Worm (Caenorhabditis elegans) whole organism, L4 larva: ENCODE data around the gene F01D5.8.

ENCODE experiments used
- R02D3.7 ChIP-seq: fragments of 150-350 bp; sonication (generic microtip); optimal IDR thresholded peaks from 3 replicates; lab custom pipeline; 2014; ENCODE audit warnings: missing biosample characterization, missing genetic modification characterization
- T20F7.1 ChIP-seq: fragments of 200-800 bp; sonication (Bioruptor generic); optimal IDR thresholded peaks from 2 replicates; lab custom pipeline; 2018; ENCODE audit warnings: mild to moderate bottlenecking, missing genetic modification characterization, missing compliant biosample characterization
- Y48G9A.11 ChIP-seq: fragments of 200-800 bp; sonication (Bioruptor generic); IDR thresholded peaks from 2 replicates; pipeline ENCODE4 v1.3.6; 2022; ENCODE audit warnings: missing genetic modification reagents, missing genetic modification characterization, missing compliant biosample characterization
- Y5F2A.4 ChIP-seq: fragments of 200-800 bp; sonication (Bioruptor generic); optimal IDR thresholded peaks from 2 replicates; lab custom pipeline; 2018; ENCODE audit warnings: mild to moderate bottlenecking, missing genetic modification characterization, missing compliant biosample characterization
- Y75B8A.6 ChIP-seq: fragments of 200-800 bp; sonication (Bioruptor generic); IDR thresholded peaks from 2 replicates; pipeline ENCODE4 v1.3.6; 2022; ENCODE audit warnings: missing genetic modification reagents, missing genetic modification characterization, missing compliant biosample characterization
- ZK546.5 ChIP-seq, 2 experiments: sonication (generic microtip); optimal IDR thresholded peaks; 2 replicates each; lab custom pipeline; 2017; ENCODE audit warnings: missing biosample characterization in 2 of 2, missing genetic modification characterization in 2 of 2
- aly-2 ChIP-seq: sonication (generic microtip); optimal IDR thresholded peaks from 2 replicates; lab custom pipeline; 2018; ENCODE audit warnings: missing biosample characterization, missing genetic modification characterization
- ama-1 ChIP-seq: fragments of 150-350 bp; optimal IDR thresholded peaks from 2 replicates; lab custom pipeline; 2014; ENCODE audit warnings: inconsistent platforms, mixed read lengths
- arid-1 ChIP-seq: fragments of 200-800 bp; sonication (Bioruptor generic); conservative IDR thresholded peaks from 2 replicates; pipeline ENCODE4 v1.3.6; 2022; ENCODE audit warnings: missing genetic modification reagents, missing genetic modification characterization, missing compliant biosample characterization
- attf-4 ChIP-seq: sonication (generic microtip); optimal IDR thresholded peaks from 3 replicates; lab custom pipeline; 2017; ENCODE audit warnings: missing biosample characterization, missing genetic modification characterization
- ceh-28 ChIP-seq: fragments of 150-350 bp; optimal IDR thresholded peaks from 2 replicates; lab custom pipeline; 2014; ENCODE audit warnings: missing biosample characterization, missing genetic modification reagents, missing genetic modification characterization
- ceh-44 ChIP-seq: fragments of 200-800 bp; sonication (Bioruptor generic); IDR thresholded peaks from 2 replicates; pipeline ENCODE4 v1.3.6; 2022; ENCODE audit warnings: missing genetic modification reagents, missing genetic modification characterization, missing compliant biosample characterization
- ceh-62 ChIP-seq: sonication (generic microtip); optimal IDR thresholded peaks from 2 replicates; lab custom pipeline; 2017; ENCODE audit warnings: missing biosample characterization, missing genetic modification characterization
- ceh-82 ChIP-seq: sonication (generic microtip); optimal IDR thresholded peaks from 2 replicates; lab custom pipeline; 2017; ENCODE audit warnings: missing biosample characterization, missing genetic modification characterization
- cey-2 ChIP-seq: sonication (generic microtip); optimal IDR thresholded peaks from 3 replicates; lab custom pipeline; 2017; ENCODE audit warnings: missing genetic modification characterization, mild to moderate bottlenecking, missing compliant biosample characterization, antibody characterized with exemption, borderline replicate concordance; ENCODE audit not compliant: insufficient read depth
- ctbp-1 ChIP-seq: fragments of 200-800 bp; sonication (Bioruptor generic); IDR thresholded peaks from 2 replicates; pipeline ENCODE4 v1.3.6; 2022; ENCODE audit warnings: missing genetic modification reagents, missing genetic modification characterization, missing compliant biosample characterization
- daf-16 ChIP-seq, 3 experiments: sonication (generic microtip); optimal IDR thresholded peaks; 2 replicates each; lab custom pipeline; 2016 to 2017; ENCODE audit warnings: missing genetic modification characterization in 3 of 3, missing genetic modification reagents in 3 of 3, mild to moderate bottlenecking in 2 of 3, missing compliant biosample characterization in 2 of 3, missing biosample characterization in 1 of 3, moderate library complexity in 1 of 3
- dmd-6 ChIP-seq: fragments of 200-800 bp; sonication (Bioruptor generic); IDR thresholded peaks from 2 replicates; pipeline ENCODE4 v1.3.6; 2022; ENCODE audit warnings: missing genetic modification reagents, missing genetic modification characterization, missing compliant biosample characterization
- dmd-9 ChIP-seq: fragments of 200-800 bp; sonication (Bioruptor generic); IDR thresholded peaks from 2 replicates; pipeline ENCODE4 v1.3.6; 2022; ENCODE audit warnings: missing genetic modification reagents, missing genetic modification characterization, missing compliant biosample characterization
- dpl-1 ChIP-seq: fragments of 150-350 bp; optimal IDR thresholded peaks from 2 replicates; lab custom pipeline; 2014; ENCODE audit warnings: missing biosample characterization, missing genetic modification reagents, missing genetic modification characterization
- fkh-10 ChIP-seq: fragments of 150-350 bp; optimal IDR thresholded peaks from 2 replicates; lab custom pipeline; 2014; ENCODE audit warnings: missing biosample characterization, missing genetic modification reagents, missing genetic modification characterization
- fos-1 ChIP-seq: fragments of 150-350 bp; optimal IDR thresholded peaks from 2 replicates; lab custom pipeline; 2014; ENCODE audit warnings: missing biosample characterization, missing genetic modification characterization
- gei-8 ChIP-seq: fragments of 200-800 bp; sonication (Bioruptor generic); optimal IDR thresholded peaks from 2 replicates; lab custom pipeline; 2018; ENCODE audit warnings: mild to moderate bottlenecking, missing genetic modification characterization, missing compliant biosample characterization
- lim-7 ChIP-seq: fragments of 200-800 bp; sonication (Bioruptor generic); IDR thresholded peaks from 2 replicates; pipeline ENCODE4 v1.3.6; 2022; ENCODE audit warnings: missing genetic modification characterization, missing compliant biosample characterization
- lin-1 ChIP-seq: fragments of 200-800 bp; sonication (Bioruptor generic); IDR thresholded peaks from 2 replicates; pipeline ENCODE4 v1.3.6; 2022; ENCODE audit warnings: missing genetic modification reagents, missing genetic modification characterization, missing compliant biosample characterization
- lin-15B ChIP-seq: fragments of 150-350 bp; sonication (generic microtip); optimal IDR thresholded peaks from 3 replicates; lab custom pipeline; 2014; ENCODE audit warnings: missing biosample characterization, missing genetic modification characterization
- lin-38 ChIP-seq: fragments of 200-800 bp; sonication (Bioruptor generic); IDR thresholded peaks from 2 replicates; pipeline ENCODE4 v1.3.6; 2022; ENCODE audit warnings: missing genetic modification reagents, missing genetic modification characterization, missing compliant biosample characterization
- lir-3 ChIP-seq: sonication (generic microtip); optimal IDR thresholded peaks from 2 replicates; lab custom pipeline; 2016; ENCODE audit warnings: mild to moderate bottlenecking, missing genetic modification characterization, missing compliant biosample characterization
- lsy-2 ChIP-seq, 2 experiments: fragments of 150-350 bp in 1 of 2; sonication (generic microtip) in 1 of 2; optimal IDR thresholded peaks; 2 replicates each; lab custom pipeline; 2014 to 2017; ENCODE audit warnings: missing biosample characterization in 2 of 2, missing genetic modification characterization in 2 of 2
- mdl-1 ChIP-seq, 2 experiments: fragments of 150-350 bp in 1 of 2; sonication (generic microtip) in 1 of 2; optimal IDR thresholded peaks; 2 replicates each; lab custom pipeline; 2014 to 2017; ENCODE audit warnings: missing biosample characterization in 2 of 2, missing genetic modification characterization in 2 of 2
- mdt-29 ChIP-seq: fragments of 200-800 bp; sonication (Bioruptor generic); IDR thresholded peaks from 2 replicates; pipeline ENCODE4 v1.3.6; 2022; ENCODE audit warnings: missing genetic modification reagents, missing genetic modification characterization, missing compliant biosample characterization
- mep-1 ChIP-seq: fragments of 150-350 bp; sonication (generic microtip); optimal IDR thresholded peaks from 3 replicates; lab custom pipeline; 2014; ENCODE audit warnings: missing biosample characterization, missing genetic modification characterization
- mxl-2 ChIP-seq: fragments of 200-800 bp; sonication (Bioruptor generic); conservative IDR thresholded peaks from 2 replicates; pipeline ENCODE4 v1.3.6; 2022; ENCODE audit warnings: missing genetic modification reagents, missing genetic modification characterization, missing compliant biosample characterization
- nhr-102 ChIP-seq: sonication (generic microtip); optimal IDR thresholded peaks from 2 replicates; lab custom pipeline; 2016; ENCODE audit warnings: mild to moderate bottlenecking, missing genetic modification characterization, moderate library complexity, missing compliant biosample characterization
- nhr-11 ChIP-seq: fragments of 150-350 bp; optimal IDR thresholded peaks from 2 replicates; lab custom pipeline; 2014; ENCODE audit warnings: missing biosample characterization, missing genetic modification characterization
- nhr-237 ChIP-seq: sonication (generic microtip); optimal IDR thresholded peaks from 2 replicates; lab custom pipeline; 2017; ENCODE audit warnings: missing biosample characterization, missing genetic modification characterization
- nhr-25 ChIP-seq: sonication (generic microtip); optimal IDR thresholded peaks from 2 replicates; lab custom pipeline; 2017; ENCODE audit warnings: missing genetic modification characterization, mild to moderate bottlenecking, missing compliant biosample characterization, antibody characterized with exemption, moderate library complexity, borderline replicate concordance; ENCODE audit not compliant: insufficient read depth
- nhr-28 ChIP-seq: fragments of 150-350 bp; optimal IDR thresholded peaks from 2 replicates; lab custom pipeline; 2014; ENCODE audit warnings: missing biosample characterization, missing genetic modification characterization
- nhr-76 ChIP-seq: fragments of 150-350 bp; optimal IDR thresholded peaks from 2 replicates; lab custom pipeline; 2014; ENCODE audit warnings: missing biosample characterization, missing genetic modification characterization
- nhr-77 ChIP-seq: fragments of 150-350 bp; optimal IDR thresholded peaks from 2 replicates; lab custom pipeline; 2014; ENCODE audit warnings: missing biosample characterization, missing genetic modification characterization
- pha-4 ChIP-seq, 2 experiments: fragments of 150-350 bp in 1 of 2; fragments of 200-800 bp in 1 of 2; sonication (Bioruptor generic) in 1 of 2; IDR thresholded peaks in 1 of 2; optimal IDR thresholded peaks in 1 of 2; 2 replicates each; pipeline versions ENCODE4 v1.3.6 to Lab custom; 2014 to 2022; ENCODE audit warnings: missing genetic modification characterization in 2 of 2, missing genetic modification reagents in 2 of 2, missing biosample characterization in 1 of 2, missing compliant biosample characterization in 1 of 2
- php-3 ChIP-seq: fragments of 200-800 bp; sonication (Bioruptor generic); IDR thresholded peaks from 2 replicates; pipeline ENCODE4 v1.3.6; 2022; ENCODE audit warnings: missing genetic modification reagents, missing genetic modification characterization, missing compliant biosample characterization
- rbr-2 ChIP-seq: sonication (generic microtip); optimal IDR thresholded peaks from 2 replicates; lab custom pipeline; 2016; ENCODE audit warnings: missing genotype, missing genetic modification characterization, missing compliant biosample characterization
- snpc-4 ChIP-seq: fragments of 150-350 bp; optimal IDR thresholded peaks from 2 replicates; lab custom pipeline; 2014; ENCODE audit warnings: missing biosample characterization, missing genetic modification characterization
- vab-7 ChIP-seq: fragments of 200-800 bp; sonication (Bioruptor generic); IDR thresholded peaks from 2 replicates; pipeline ENCODE4 v1.3.6; 2022; ENCODE audit warnings: missing genetic modification reagents, missing genetic modification characterization, missing compliant biosample characterization
- zag-1 ChIP-seq: fragments of 150-350 bp; optimal IDR thresholded peaks from 2 replicates; lab custom pipeline; 2014; ENCODE audit warnings: missing biosample characterization, missing genetic modification characterization
- zfp-2 ChIP-seq: sonication (generic microtip); optimal IDR thresholded peaks from 2 replicates; lab custom pipeline; 2016; ENCODE audit warnings: mild to moderate bottlenecking, missing genetic modification characterization, missing compliant biosample characterization
- zip-11 ChIP-seq: fragments of 200-800 bp; sonication (Bioruptor generic); IDR thresholded peaks from 2 replicates; pipeline ENCODE4 v1.3.6; 2022; ENCODE audit warnings: missing genetic modification characterization, missing compliant biosample characterization
- zip-2 ChIP-seq: fragments of 150-350 bp; optimal IDR thresholded peaks from 2 replicates; lab custom pipeline; 2014; ENCODE audit warnings: missing biosample characterization, missing genetic modification characterization
- ztf-11 ChIP-seq: fragments of 150-350 bp; optimal IDR thresholded peaks from 2 replicates; lab custom pipeline; 2014; ENCODE audit warnings: missing biosample characterization, missing genetic modification characterization

The F01D5.8 gene

ce11 chrII:14059767-14060166 lies 49.3 kb downstream of the F01D5.8 start, which contains the start of gene rpb-11 (continued):
- TF ChIP-seq ctbp-1: peak; percentile 77
- TF ChIP-seq nhr-237: no peak
- TF ChIP-seq zip-11 (GFP tag; lab: Robert Waterston, UW): no peak
- TF ChIP-seq lsy-2 (tag; optimal IDR thresholded peaks at IDR 0.05; lab: Kevin White, UChicago): peak; percentile 45 to 96
- TF ChIP-seq lim-7 (GFP tag; lab: Robert Waterston, UW): no peak
- peak; percentile 29 for TF ChIP-seq ama-1 (lab: Kevin White, UChicago)
- TF ChIP-seq aly-2 (tag; lab: Kevin White, UChicago): no peak
- no peak for TF ChIP-seq ceh-44
- TF ChIP-seq ZK546.5 (tag; optimal IDR thresholded peaks at IDR 0.05; lab: Kevin White, UChicago): peak in 1 of 2 experiments; percentile 41
- TF ChIP-seq php-3 (GFP tag; lab: Robert Waterston, UW): 0 out of 2 replicates have a peak, but pooled peaks have one; percentile 53
- no peak for TF ChIP-seq ceh-62 (tag; lab: Kevin White, UChicago)
- TF ChIP-seq dpl-1 (GFP tag; lab: Kevin White, UChicago): peak; percentile 99
- peak; percentile 31 for TF ChIP-seq zfp-2 (tag; lab: Kevin White, UChicago)
- no peak for TF ChIP-seq T20F7.1 (GFP tag; lab: Kevin White, UChicago)
- 0 out of 2 replicates have a peak, but pooled peaks have one; percentile 32 for TF ChIP-seq mdt-29
- peak; percentile 96 for TF ChIP-seq mep-1 (tag; lab: Kevin White, UChicago)
- TF ChIP-seq fos-1 (tag; lab: Kevin White, UChicago): no peak
- peak; percentile 48 for TF ChIP-seq lin-15B (tag; lab: Kevin White, UChicago)
- no peak for TF ChIP-seq ceh-28
- TF ChIP-seq snpc-4 (tag; lab: Kevin White, UChicago): no peak
- peak; percentile 88 for TF ChIP-seq fkh-10 (GFP tag; lab: Kevin White, UChicago)
- peak; percentile 72; the same call in 1 of the 2 replicates for TF ChIP-seq dmd-9 (GFP tag; lab: Robert Waterston, UW)
- peak; percentile 85 for TF ChIP-seq dmd-6 (GFP tag; lab: Robert Waterston, UW)
- no peak for TF ChIP-seq Y5F2A.4 (GFP tag; lab: Kevin White, UChicago)
- no peak for TF ChIP-seq ztf-11 (tag; lab: Kevin White, UChicago)
- 0 out of 2 replicates have a peak, but pooled peaks have one; percentile 20 for TF ChIP-seq mxl-2
- peak; percentile 95 for TF ChIP-seq nhr-102 (tag; lab: Kevin White, UChicago)
- no peak for TF ChIP-seq zag-1 (tag; lab: Kevin White, UChicago)
- TF ChIP-seq nhr-11 (tag; lab: Kevin White, UChicago): peak; percentile 77
- peak; percentile 95 for TF ChIP-seq lin-38
- peak; percentile 91 for TF ChIP-seq rbr-2 (tag; lab: Kevin White, UChicago)
- no peak for TF ChIP-seq attf-4 (tag; lab: Kevin White, UChicago)
- TF ChIP-seq lin-1 (GFP tag; lab: Robert Waterston, UW): peak; percentile 81; the same call in 1 of the 2 replicates
- peak; percentile 69 for TF ChIP-seq vab-7 (GFP tag; lab: Robert Waterston, UW)
- peak; percentile 51 for TF ChIP-seq zip-2 (tag; lab: Kevin White, UChicago)
- TF ChIP-seq Y75B8A.6 (GFP tag; lab: Robert Waterston, UW): no peak
- TF ChIP-seq lir-3 (tag; lab: Kevin White, UChicago): peak; percentile 33
- TF ChIP-seq nhr-25 (tag; lab: Kevin White, UChicago): peak; percentile 34
- peak in 1 of 2 experiments; percentile 24 for TF ChIP-seq mdl-1 (tag; optimal IDR thresholded peaks at IDR 0.05; lab: Kevin White, UChicago)
- TF ChIP-seq R02D3.7 (tag; lab: Kevin White, UChicago): no peak
- TF ChIP-seq gei-8 (GFP tag; lab: Kevin White, UChicago): no peak
- TF ChIP-seq nhr-28 (tag; lab: Kevin White, UChicago): peak; percentile 76
- TF ChIP-seq daf-16 (GFP tag; optimal IDR thresholded peaks at IDR 0.05; lab: Kevin White, UChicago): peak in 1 of 2 experiments; percentile 77
- peak; percentile 62 for TF ChIP-seq daf-16 (tag; optimal IDR thresholded peaks at IDR 0.05; lab: Kevin White, UChicago)
- TF ChIP-seq Y48G9A.11 (GFP tag; lab: Robert Waterston, UW): peak; percentile 47; the same call in 1 of the 2 replicates
- TF ChIP-seq nhr-77: peak; percentile 99
- TF ChIP-seq arid-1: peak; percentile 72
- peak; percentile 89; the same call in 1 of the 2 replicates for TF ChIP-seq pha-4 (GFP tag; IDR thresholded peaks at IDR 0.05; lab: Robert Waterston, UW)
- TF ChIP-seq pha-4 (tag; optimal IDR thresholded peaks at IDR 0.05; lab: Kevin White, UChicago): peak; percentile 41
- no peak for TF ChIP-seq ceh-82
- no peak for TF ChIP-seq nhr-76
- no peak for TF ChIP-seq cey-2 (tag; lab: Kevin White, UChicago)
